Worm (Caenorhabditis elegans) whole organism, L1 larva: Measurements from ENCODE around the gene tra-4.

Experiments
- C16A3.4 ChIP-seq: fragments of 150-350 bp; optimal IDR thresholded peaks from 2 replicates; lab custom pipeline; 2014; ENCODE audit warnings: missing biosample characterization, missing genetic modification characterization
- C34B4.2 ChIP-seq: sonication (generic microtip); optimal IDR thresholded peaks from 2 replicates; lab custom pipeline; 2017; ENCODE audit warnings: mild to moderate bottlenecking, missing genetic modification characterization, missing compliant biosample characterization
- F16B12.6 ChIP-seq: fragments of 150-350 bp; optimal IDR thresholded peaks from 2 replicates; lab custom pipeline; 2014; ENCODE audit warnings: missing biosample characterization, missing genetic modification characterization
- aha-1 ChIP-seq: fragments of 150-350 bp; optimal IDR thresholded peaks from 2 replicates; lab custom pipeline; 2014; ENCODE audit warnings: missing biosample characterization, missing genetic modification characterization
- alr-1 ChIP-seq: fragments of 200-800 bp; sonication (Bioruptor generic); optimal IDR thresholded peaks from 2 replicates; lab custom pipeline; 2018; ENCODE audit warnings: borderline replicate concordance, mild to moderate bottlenecking, missing genetic modification characterization, missing compliant biosample characterization
- aly-2 ChIP-seq: fragments of 150-350 bp; optimal IDR thresholded peaks from 2 replicates; lab custom pipeline; 2014; ENCODE audit warnings: missing biosample characterization, missing genetic modification characterization
- blmp-1 ChIP-seq: fragments of 150-350 bp; optimal IDR thresholded peaks from 2 replicates; lab custom pipeline; 2014; ENCODE audit warnings: missing biosample characterization, missing genetic modification characterization
- ceh-8 ChIP-seq: fragments of 200-800 bp; sonication (Bioruptor generic); optimal IDR thresholded peaks from 2 replicates; lab custom pipeline; 2018; ENCODE audit warnings: mild to moderate bottlenecking, missing genetic modification characterization, moderate library complexity, missing compliant biosample characterization
- ceh-82 ChIP-seq, 3 experiments: fragments of 150-350 bp in 1 of 3; sonication (generic microtip) in 2 of 3; optimal IDR thresholded peaks; 2 replicates each; lab custom pipeline; 2014 to 2017; ENCODE audit warnings: missing biosample characterization in 3 of 3, missing genetic modification characterization in 3 of 3
- dpl-1 ChIP-seq, 3 experiments: fragments of 150-350 bp in 2 of 3; sonication (generic microtip) in 1 of 3; optimal IDR thresholded peaks; 2 replicates each; lab custom pipeline; 2014 to 2017; ENCODE audit warnings: missing biosample characterization in 3 of 3, missing genetic modification characterization in 3 of 3, missing genetic modification reagents in 3 of 3
- dsc-1 ChIP-seq: sonication (generic microtip); optimal IDR thresholded peaks from 2 replicates; lab custom pipeline; 2016; ENCODE audit warnings: mild to moderate bottlenecking, missing genetic modification characterization, missing compliant biosample characterization
- efl-1 ChIP-seq, 4 experiments: fragments of 150-350 bp; optimal IDR thresholded peaks in 3 of 4; peaks in 1 of 4; 1 replicate in 1 of 4; 2 replicates in 3 of 4; lab custom pipeline; 2014; ENCODE audit warnings: missing biosample characterization in 2 of 4, missing genetic modification characterization in 2 of 4, missing genetic modification reagents in 2 of 4
- elt-2 ChIP-seq: sonication (generic microtip); optimal IDR thresholded peaks from 2 replicates; lab custom pipeline; 2016; ENCODE audit warnings: missing genetic modification characterization, mild to moderate bottlenecking, inconsistent platforms, missing compliant biosample characterization, missing genetic modification reagents
- elt-3 ChIP-seq, 6 experiments: fragments of 150-350 bp in 1 of 6; sonication (generic microtip); optimal IDR thresholded peaks; 2 replicates each; lab custom pipeline; 2017 to 2018; ENCODE audit warnings: missing biosample characterization in 6 of 6, missing genetic modification characterization in 6 of 6, inconsistent platforms in 1 of 6
- hlh-17 ChIP-seq: fragments of 200-800 bp; sonication (Bioruptor generic); optimal IDR thresholded peaks from 2 replicates; lab custom pipeline; 2018; ENCODE audit warnings: missing genetic modification characterization, mild to moderate bottlenecking, missing compliant biosample characterization, moderate library complexity, borderline replicate concordance
- hlh-4 ChIP-seq: sonication (generic microtip); optimal IDR thresholded peaks from 2 replicates; lab custom pipeline; 2016; ENCODE audit warnings: mild to moderate bottlenecking, missing genetic modification characterization, missing compliant biosample characterization
- isw-1 ChIP-seq: fragments of 200-800 bp; sonication (Bioruptor generic); IDR thresholded peaks from 2 replicates; pipeline ENCODE4 v1.3.6; 2022; ENCODE audit warnings: missing genetic modification characterization, missing compliant biosample characterization
- jun-1 ChIP-seq: fragments of 150-350 bp; optimal IDR thresholded peaks from 2 replicates; lab custom pipeline; 2014; ENCODE audit warnings: missing biosample characterization, missing genetic modification reagents, missing genetic modification characterization
- lin-14 ChIP-seq: fragments of 200-800 bp; sonication (Bioruptor generic); optimal IDR thresholded peaks from 2 replicates; lab custom pipeline; 2018; ENCODE audit warnings: mild to moderate bottlenecking, missing genetic modification characterization, moderate library complexity, missing compliant biosample characterization
- lin-35 ChIP-seq, 2 experiments: fragments of 150-350 bp; optimal IDR thresholded peaks; 2 replicates each; lab custom pipeline; 2014; ENCODE audit warnings: missing biosample characterization in 2 of 2, missing genetic modification characterization in 2 of 2, missing genetic modification reagents in 2 of 2
- lir-3 ChIP-seq: sonication (generic microtip); optimal IDR thresholded peaks from 2 replicates; lab custom pipeline; 2016; ENCODE audit warnings: mild to moderate bottlenecking, missing genetic modification characterization, moderate library complexity, missing compliant biosample characterization; ENCODE audit not compliant: poor library complexity
- mdl-1 ChIP-seq, 2 experiments: fragments of 150-350 bp; optimal IDR thresholded peaks; 2 replicates each; lab custom pipeline; 2014 to 2017; ENCODE audit warnings: missing biosample characterization in 2 of 2, missing genetic modification characterization in 2 of 2, inconsistent platforms in 1 of 2
- mep-1 ChIP-seq: fragments of 150-350 bp; optimal IDR thresholded peaks from 2 replicates; lab custom pipeline; 2014; ENCODE audit warnings: missing biosample characterization, missing genetic modification characterization
- nhr-11 ChIP-seq: fragments of 150-350 bp; optimal IDR thresholded peaks from 2 replicates; lab custom pipeline; 2014; ENCODE audit warnings: missing biosample characterization, missing genetic modification characterization
- nhr-19 ChIP-seq: fragments of 200-800 bp; sonication (Bioruptor generic); conservative IDR thresholded peaks from 2 replicates; pipeline ENCODE4 v1.3.6; 2022; ENCODE audit warnings: missing genetic modification characterization, missing compliant biosample characterization
- nhr-20 ChIP-seq: sonication (generic microtip); optimal IDR thresholded peaks from 2 replicates; lab custom pipeline; 2016; ENCODE audit warnings: mild to moderate bottlenecking, missing genetic modification characterization, missing compliant biosample characterization
- nhr-47 ChIP-seq: sonication (generic microtip); optimal IDR thresholded peaks from 2 replicates; lab custom pipeline; 2016; ENCODE audit warnings: mild to moderate bottlenecking, missing genetic modification characterization, moderate library complexity, missing compliant biosample characterization
- nhr-71 ChIP-seq: sonication (generic microtip); optimal IDR thresholded peaks from 2 replicates; lab custom pipeline; 2016; ENCODE audit warnings: mild to moderate bottlenecking, missing genetic modification characterization, moderate library complexity, missing compliant biosample characterization
- nhr-85 ChIP-seq: sonication (generic microtip); peaks from one replicate; lab custom pipeline; 2016; ENCODE audit warnings: missing genetic modification characterization, inconsistent platforms, missing compliant biosample characterization
- nhr-90 ChIP-seq: sonication (generic microtip); optimal IDR thresholded peaks from 2 replicates; lab custom pipeline; 2016; ENCODE audit warnings: mild to moderate bottlenecking, missing genetic modification characterization, missing compliant biosample characterization; ENCODE audit not compliant: poor library complexity
- pag-3 ChIP-seq: sonication (generic microtip); optimal IDR thresholded peaks from 2 replicates; lab custom pipeline; 2017; ENCODE audit warnings: missing genetic modification characterization, mild to moderate bottlenecking, missing compliant biosample characterization, antibody characterized with exemption, borderline replicate concordance; ENCODE audit not compliant: insufficient read depth
- pax-3 ChIP-seq: fragments of 200-800 bp; sonication (Bioruptor generic); optimal IDR thresholded peaks from 2 replicates; lab custom pipeline; 2018; ENCODE audit warnings: mild to moderate bottlenecking, missing genetic modification characterization, moderate library complexity, missing compliant biosample characterization
- pqm-1 ChIP-seq: sonication (generic microtip); optimal IDR thresholded peaks from 3 replicates; lab custom pipeline; 2017; ENCODE audit warnings: missing biosample characterization, missing genetic modification characterization
- rnt-1 ChIP-seq: sonication (generic microtip); optimal IDR thresholded peaks from 2 replicates; lab custom pipeline; 2016; ENCODE audit warnings: mild to moderate bottlenecking, missing genetic modification characterization, moderate library complexity, missing compliant biosample characterization
- snpc-4 ChIP-seq: fragments of 150-350 bp; optimal IDR thresholded peaks from 2 replicates; lab custom pipeline; 2014; ENCODE audit warnings: missing biosample characterization, missing genetic modification characterization
- snu-23 ChIP-seq: sonication (generic microtip); optimal IDR thresholded peaks from 2 replicates; lab custom pipeline; 2016; ENCODE audit warnings: missing genetic modification characterization, missing compliant biosample characterization
- sox-4 ChIP-seq: sonication (generic microtip); optimal IDR thresholded peaks from 2 replicates; lab custom pipeline; 2016; ENCODE audit warnings: missing genetic modification characterization, missing compliant biosample characterization
- sptf-1 ChIP-seq: fragments of 150-350 bp; optimal IDR thresholded peaks from 2 replicates; lab custom pipeline; 2014; ENCODE audit warnings: missing biosample characterization, missing genetic modification characterization
- swsn-7 ChIP-seq: sonication (generic microtip); optimal IDR thresholded peaks from 2 replicates; lab custom pipeline; 2016; ENCODE audit warnings: missing genetic modification characterization, missing compliant biosample characterization
- tlp-1 ChIP-seq: fragments of 150-350 bp; optimal IDR thresholded peaks from 2 replicates; lab custom pipeline; 2014; ENCODE audit warnings: missing biosample characterization, missing genetic modification characterization
- unc-130 ChIP-seq: fragments of 150-350 bp; optimal IDR thresholded peaks from 2 replicates; lab custom pipeline; 2017; ENCODE audit warnings: missing biosample characterization, missing genetic modification characterization, inconsistent platforms
- vab-15 ChIP-seq: sonication (generic microtip); optimal IDR thresholded peaks from 2 replicates; lab custom pipeline; 2017; ENCODE audit warnings: missing genotype, mild to moderate bottlenecking, missing genetic modification characterization, missing compliant biosample characterization

The tra-4 gene

DNA sequence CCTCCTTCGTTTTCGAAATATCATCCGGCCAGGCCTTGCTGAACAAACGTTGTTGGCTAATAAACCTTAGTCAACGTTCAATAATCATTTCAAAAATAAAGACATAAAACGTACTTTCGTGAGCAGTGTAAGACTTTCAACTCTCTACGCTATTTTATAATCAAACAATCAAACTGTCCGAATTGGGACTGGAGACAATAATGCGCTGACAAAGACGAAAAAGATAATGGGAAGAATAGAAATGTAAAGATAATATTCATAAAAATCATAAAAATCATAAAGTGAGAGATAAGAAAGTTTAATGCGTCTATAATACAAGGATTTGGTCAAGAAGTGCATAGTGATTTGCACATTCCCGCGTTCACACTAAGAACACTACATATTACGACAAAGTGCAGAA is 15.6 kb downstream of the tra-4 start:
- TF ChIP-seq hlh-4 (tag; lab: Kevin White, UChicago) = no peak
- TF ChIP-seq dpl-1 (GFP tag; optimal IDR thresholded peaks at IDR 0.05; lab: Kevin White, UChicago) = peak in 1 of 3 experiments; percentile 29
- TF ChIP-seq nhr-71 = peak; percentile 9
- TF ChIP-seq jun-1 (tag; lab: Kevin White, UChicago) = no peak
- peak; percentile 35 for TF ChIP-seq F16B12.6 (tag; lab: Kevin White, UChicago)
- peak; percentile 68 for TF ChIP-seq pqm-1
- no peak for TF ChIP-seq sptf-1 (tag; lab: Kevin White, UChicago)
- peak; percentile 11 for TF ChIP-seq tlp-1 (tag; lab: Kevin White, UChicago)
- TF ChIP-seq elt-2 = peak; percentile 81
- TF ChIP-seq nhr-85 (tag; lab: Kevin White, UChicago) = peak; percentile 28
- peak in 1 of 2 experiments; percentile 12 for TF ChIP-seq efl-1 (optimal IDR thresholded peaks at IDR 0.05; lab: Kevin White, UChicago)
- peak in 1 of 2 experiments; percentile 86 for TF ChIP-seq efl-1 (GFP tag; optimal IDR thresholded peaks at IDR 0.05 in 1 of 2; lab: Kevin White, UChicago)

DNA sequence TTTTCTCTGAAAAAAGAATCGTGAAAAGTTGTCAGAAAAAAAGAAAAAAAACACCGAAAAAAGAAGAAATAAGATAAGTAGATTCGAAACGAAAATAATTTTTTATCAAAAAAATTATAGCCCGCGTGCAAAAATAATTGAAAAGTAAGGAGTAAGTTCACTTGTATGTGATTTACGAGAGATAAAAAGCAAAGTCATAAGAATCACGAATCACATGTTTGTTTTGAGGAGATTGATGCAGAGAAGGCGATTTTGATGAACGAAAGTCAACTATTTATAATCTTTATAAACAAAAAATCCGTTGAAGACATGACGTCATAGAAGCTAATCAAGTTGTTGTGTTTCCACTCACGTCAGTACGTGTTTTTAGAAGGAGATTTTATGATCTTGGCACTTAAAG is 17.1 kb downstream of the tra-4 start, which contains the start of gene Y71H10B.1:
Y71H10B.1 (minus strand) TSS at position 6 of the 400 bp plus-strand sequence.
- TF ChIP-seq mep-1 (tag; lab: Kevin White, UChicago) = no peak
- peak; percentile 7 for TF ChIP-seq unc-130
- peak; percentile 57 for TF ChIP-seq nhr-20
- peak; percentile 5 for TF ChIP-seq dsc-1 (tag; lab: Kevin White, UChicago)
- peak in 1 of 2 experiments; percentile 32 for TF ChIP-seq lin-35 (GFP tag; optimal IDR thresholded peaks at IDR 0.05; lab: Kevin White, UChicago)
- peak; percentile 88 for TF ChIP-seq nhr-85 (tag; lab: Kevin White, UChicago)
- TF ChIP-seq nhr-19 (GFP tag; lab: Robert Waterston, UW) = peak; percentile 15; the same call in 1 of the 2 replicates
- peak; percentile 22 for TF ChIP-seq lir-3 (tag; lab: Kevin White, UChicago)
- no peak for TF ChIP-seq C16A3.4
- TF ChIP-seq alr-1 = no peak
- peak; percentile 27 for TF ChIP-seq blmp-1
- peak; percentile 40 for TF ChIP-seq nhr-47 (tag; lab: Kevin White, UChicago)
- TF ChIP-seq rnt-1 (tag; lab: Kevin White, UChicago) = no peak
- peak in 2 of 6 experiments; percentile 46 to 66 for TF ChIP-seq elt-3 (tag; optimal IDR thresholded peaks at IDR 0.05; lab: Kevin White, UChicago)
- TF ChIP-seq nhr-90 (tag; lab: Kevin White, UChicago) = peak; percentile 40
- peak; percentile 70 for TF ChIP-seq nhr-71
- peak; percentile 43 for TF ChIP-seq lin-14
- peak; percentile 15 for TF ChIP-seq snu-23

DNA sequence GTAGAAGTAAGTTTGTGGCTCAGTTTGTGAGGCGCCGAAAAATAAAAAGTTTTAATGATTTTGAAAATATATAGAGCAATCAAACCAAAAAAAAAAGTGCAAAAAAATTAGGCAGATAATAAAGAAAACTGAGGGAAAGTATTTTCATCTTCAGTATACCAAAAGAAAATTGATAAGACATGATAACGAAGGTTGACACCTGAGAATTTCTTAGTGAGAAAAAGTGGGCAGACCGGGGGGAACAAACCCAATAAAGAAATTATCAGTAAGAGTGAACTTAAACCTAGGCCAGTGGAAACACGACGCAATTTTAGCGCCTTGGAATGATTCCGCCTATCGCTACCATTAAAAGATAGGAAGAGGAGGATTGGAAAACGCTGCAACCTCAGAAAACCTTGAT is 18.8 kb downstream of the tra-4 start:
- TF ChIP-seq elt-3 (tag; optimal IDR thresholded peaks at IDR 0.05; lab: Kevin White, UChicago) (peak in 1 of 6 experiments; percentile 4), blmp-1 (peak; percentile 7), mdl-1 (tag; optimal IDR thresholded peaks at IDR 0.05; lab: Kevin White, UChicago) (no peak), pqm-1 (peak; percentile 25), ceh-8 (GFP tag; lab: Kevin White, UChicago) (no peak), lin-35 (GFP tag; optimal IDR thresholded peaks at IDR 0.05; lab: Kevin White, UChicago) (peak in 1 of 2 experiments; percentile 16), elt-2 (peak; percentile 78)

DNA sequence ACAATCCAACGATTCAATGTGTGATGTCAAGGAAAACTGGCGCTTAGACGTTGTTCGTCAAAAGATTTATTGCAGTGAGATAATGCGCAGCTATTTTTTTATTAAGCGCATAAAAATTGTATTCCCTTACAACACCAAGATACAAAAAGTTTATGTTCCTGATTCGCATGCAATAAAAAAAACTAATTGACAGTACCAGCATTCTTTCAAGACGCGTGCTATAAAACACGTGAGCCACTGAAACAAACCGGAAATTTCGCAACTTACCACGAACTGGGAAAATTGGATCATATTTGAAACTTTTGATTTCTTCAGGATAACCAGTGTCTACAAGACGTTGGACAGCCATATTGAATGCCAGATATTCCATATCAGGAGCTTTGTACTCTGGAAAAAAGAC is 19.9 kb downstream of the tra-4 start:
- TF ChIP-seq swsn-7 (tag; lab: Kevin White, UChicago) = no peak

DNA sequence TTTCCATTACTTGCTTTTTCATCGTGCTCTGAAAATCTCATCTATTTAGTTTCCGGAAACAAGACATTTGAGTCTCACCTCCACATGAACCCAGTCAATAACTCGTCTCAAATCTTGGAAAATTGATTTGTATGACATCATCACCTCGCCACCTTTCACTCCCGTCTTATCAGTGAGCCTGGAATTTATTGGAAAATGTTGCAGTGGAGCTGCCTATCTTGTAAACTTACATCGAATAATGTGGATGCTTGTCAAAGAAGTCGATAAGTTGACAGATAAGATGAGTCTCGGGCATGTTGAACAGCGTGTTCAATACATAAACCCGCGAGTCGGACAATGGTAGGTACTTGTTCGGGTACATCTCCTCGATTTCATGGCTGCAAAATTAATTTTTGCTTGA is 20.6 kb downstream of the tra-4 start:
- no peak for TF ChIP-seq nhr-19 (GFP tag; lab: Robert Waterston, UW)
- TF ChIP-seq elt-2 = peak; percentile 42
- TF ChIP-seq pqm-1 = peak; percentile 73
- no peak for TF ChIP-seq swsn-7 (tag; lab: Kevin White, UChicago)
- no peak for TF ChIP-seq snpc-4 (tag; lab: Kevin White, UChicago)
- TF ChIP-seq nhr-11 = no peak
- no peak for TF ChIP-seq efl-1 (optimal IDR thresholded peaks at IDR 0.05; lab: Kevin White, UChicago)
- peak in 1 of 2 experiments; percentile 74 for TF ChIP-seq efl-1 (GFP tag; optimal IDR thresholded peaks at IDR 0.05 in 1 of 2; lab: Kevin White, UChicago)
- TF ChIP-seq sox-4 = no peak
- no peak for TF ChIP-seq pax-3 (tag; lab: Kevin White, UChicago)
- TF ChIP-seq jun-1 (tag; lab: Kevin White, UChicago) = no peak
- no peak for TF ChIP-seq aly-2 (tag; lab: Kevin White, UChicago)
- TF ChIP-seq tlp-1 (tag; lab: Kevin White, UChicago) = peak; percentile 2
- TF ChIP-seq vab-15 (tag; lab: Kevin White, UChicago) = no peak
- no peak for TF ChIP-seq hlh-17 (GFP tag; lab: Kevin White, UChicago)
- no peak for TF ChIP-seq pag-3 (tag; lab: Kevin White, UChicago)
- no peak for TF ChIP-seq isw-1
- no peak for TF ChIP-seq aha-1
- TF ChIP-seq C16A3.4 = no peak
- TF ChIP-seq dsc-1 (tag; lab: Kevin White, UChicago) = no peak
- TF ChIP-seq ceh-82 (tag; optimal IDR thresholded peaks at IDR 0.05; lab: Kevin White, UChicago) = no peak
- no peak for TF ChIP-seq alr-1
- no peak for TF ChIP-seq C34B4.2
